Worm (Caenorhabditis elegans): ENCODE data around the gene rpm-1.

- TF ChIP-seq ama-1 (optimal IDR thresholded peaks at IDR 0.05) (no peak), fkh-10 (GFP tag; optimal IDR thresholded peaks at IDR 0.05) (no peak), lin-13 (GFP tag; optimal IDR thresholded peaks at IDR 0.05) (no peak), mdl-1 (tag; optimal IDR thresholded peaks at IDR 0.05) (no peak), mep-1 (tag; optimal IDR thresholded peaks at IDR 0.05) (no peak), zfp-2 (tag; optimal IDR thresholded peaks at IDR 0.05) (no peak), lir-3 (tag; optimal IDR thresholded peaks at IDR 0.05) (no peak), fos-1 (tag; optimal IDR thresholded peaks at IDR 0.05) (no peak), pha-4 (GFP tag; IDR thresholded peaks at IDR 0.05) (no peak), pha-4 (tag; optimal IDR thresholded peaks at IDR 0.05) (no peak), ztf-11 (tag; optimal IDR thresholded peaks at IDR 0.05) (no peak), egl-27 (tag; optimal IDR thresholded peaks at IDR 0.05) (no peak)
Observed at ce11 chrV:8798470-8798869, 21.3 kb downstream of the rpm-1 start.

Data from whole organism, L4 larva.